Fruit fly (Drosophila melanogaster) whole organism, embryonic: ENCODE data around the gene arg.

Source experiments
- Awh ChIP-seq: fragments of 200-800 bp; sonication (Bioruptor generic); IDR thresholded peaks from 2 replicates; pipeline ENCODE4, ENCODE4 v1.3.6; 2022; ENCODE audit warnings: missing biosample characterization, missing genetic modification characterization
- BEAF-32 ChIP-seq: fragments of 200-800 bp; sonication (Bioruptor generic); optimal IDR thresholded peaks from 3 replicates; lab custom pipeline; 2017; ENCODE audit warnings: missing biosample characterization, missing genetic modification characterization, mild to moderate bottlenecking, moderate library complexity, missing genetic modification reagents
- CG10431 ChIP-seq: fragments of 200-800 bp; sonication (Bioruptor generic); optimal IDR thresholded peaks from 3 replicates; lab custom pipeline; 2018; ENCODE audit warnings: missing biosample characterization, mild to moderate bottlenecking, missing genetic modification characterization
- CG11247 ChIP-seq: fragments of 200-800 bp; sonication (Bioruptor generic); IDR thresholded peaks from 2 replicates; pipeline ENCODE4 v1.3.6; 2022; ENCODE audit warnings: missing biosample characterization, missing genetic modification characterization
- CG12299 ChIP-seq: fragments of 200-800 bp; sonication (Bioruptor generic); optimal IDR thresholded peaks from 2 replicates; lab custom pipeline; 2018; ENCODE audit warnings: missing biosample characterization, mild to moderate bottlenecking, missing genetic modification characterization
- CG12769 ChIP-seq: fragments of 200-800 bp; sonication (Bioruptor generic); optimal IDR thresholded peaks from 2 replicates; lab custom pipeline; 2019; ENCODE audit warnings: missing biosample characterization, mild to moderate bottlenecking, missing genetic modification characterization, moderate library complexity
- CG14050 ChIP-seq: fragments of 200-800 bp; sonication (Bioruptor generic); IDR thresholded peaks from 3 replicates; pipeline ENCODE4 v1.3.6; 2022; ENCODE audit warnings: missing biosample characterization, missing genetic modification characterization
- CG1603 ChIP-seq: fragments of 200-800 bp; sonication (Bioruptor generic); optimal IDR thresholded peaks from 2 replicates; lab custom pipeline; 2019; ENCODE audit warnings: missing biosample characterization, mild to moderate bottlenecking, missing genetic modification characterization, moderate library complexity
- CG2202 ChIP-seq: fragments of 200-800 bp; sonication (Bioruptor generic); optimal IDR thresholded peaks from 2 replicates; lab custom pipeline; 2018; ENCODE audit warnings: missing biosample characterization, mild to moderate bottlenecking, missing genetic modification characterization
- CG2712 ChIP-seq: fragments of 200-800 bp; optimal IDR thresholded peaks from 3 replicates; lab custom pipeline; 2019; ENCODE audit warnings: missing biosample characterization, mild to moderate bottlenecking, missing genetic modification characterization, moderate library complexity
- CG30020 ChIP-seq: fragments of 200-800 bp; optimal IDR thresholded peaks from 2 replicates; lab custom pipeline; 2019; ENCODE audit warnings: missing biosample characterization, mild to moderate bottlenecking, missing genetic modification characterization, moderate library complexity
- CG31441 ChIP-seq: fragments of 200-800 bp; sonication (Bioruptor generic); IDR thresholded peaks from 2 replicates; pipeline ENCODE4 v1.3.6; 2022; ENCODE audit warnings: missing biosample characterization, missing genetic modification characterization
- CG3163 ChIP-seq: fragments of 200-800 bp; sonication (Bioruptor generic); optimal IDR thresholded peaks from 3 replicates; lab custom pipeline; 2016; ENCODE audit warnings: missing biosample characterization, missing genetic modification characterization
- CG32767 ChIP-seq: fragments of 200-800 bp; sonication (Bioruptor generic); IDR thresholded peaks from 2 replicates; pipeline ENCODE4 v1.3.6; 2022; ENCODE audit warnings: missing biosample characterization, missing genetic modification characterization
- CG3726 ChIP-seq: fragments of 200-800 bp; sonication (Bioruptor generic); IDR thresholded peaks from 3 replicates; pipeline ENCODE4, ENCODE4 v1.3.6; 2022; ENCODE audit warnings: missing biosample characterization, missing genetic modification characterization
- CG4707 ChIP-seq: fragments of 200-800 bp; sonication (Bioruptor generic); optimal IDR thresholded peaks from 2 replicates; lab custom pipeline; 2018; ENCODE audit warnings: missing biosample characterization, mild to moderate bottlenecking, missing genetic modification characterization, moderate library complexity
- CG5180 ChIP-seq: fragments of 200-800 bp; sonication (Bioruptor generic); optimal IDR thresholded peaks from 3 replicates; lab custom pipeline; 2017; ENCODE audit warnings: missing biosample characterization, missing genetic modification characterization, mild to moderate bottlenecking, moderate library complexity, missing genetic modification reagents
- CG5245 ChIP-seq: fragments of 200-800 bp; sonication (Bioruptor generic); optimal IDR thresholded peaks from 3 replicates; lab custom pipeline; 2016; ENCODE audit warnings: missing biosample characterization, missing genetic modification characterization
- CG6791 ChIP-seq: fragments of 200-800 bp; sonication (Bioruptor generic); IDR thresholded peaks from 3 replicates; pipeline ENCODE4 v1.3.6; 2022; ENCODE audit warnings: missing biosample characterization, missing genetic modification characterization; ENCODE audit not compliant: partially characterized antibody
- CG7928 ChIP-seq: fragments of 200-800 bp; sonication (Bioruptor generic); optimal IDR thresholded peaks from 2 replicates; lab custom pipeline; 2017; ENCODE audit warnings: missing biosample characterization, mild to moderate bottlenecking, missing genetic modification characterization
- CG8281 ChIP-seq: fragments of 200-800 bp; sonication (Bioruptor generic); optimal IDR thresholded peaks from 2 replicates; lab custom pipeline; 2018; ENCODE audit warnings: missing biosample characterization, mild to moderate bottlenecking, missing genetic modification characterization, moderate library complexity
- CG9797 ChIP-seq: fragments of 200-800 bp; sonication (Bioruptor generic); optimal IDR thresholded peaks from 3 replicates; lab custom pipeline; 2018; ENCODE audit warnings: missing biosample characterization, mild to moderate bottlenecking, missing genetic modification characterization
- CHES-1-like ChIP-seq: fragments of 200-800 bp; sonication (Bioruptor generic); optimal IDR thresholded peaks from 2 replicates; lab custom pipeline; 2016; ENCODE audit warnings: missing biosample characterization, missing genetic modification characterization
- ERR ChIP-seq: fragments of 200-800 bp; sonication (Bioruptor generic); optimal IDR thresholded peaks from 2 replicates; lab custom pipeline; 2016; ENCODE audit warnings: missing biosample characterization, missing genetic modification characterization
- Gsc ChIP-seq: fragments of 200-800 bp; sonication (Bioruptor generic); IDR thresholded peaks from 2 replicates; pipeline ENCODE4 v1.3.6; 2022; ENCODE audit warnings: missing biosample characterization, missing genetic modification characterization
- HmgD ChIP-seq: fragments of 200-800 bp; sonication (Bioruptor generic); optimal IDR thresholded peaks from 3 replicates; lab custom pipeline; 2016; ENCODE audit warnings: missing biosample characterization, missing genetic modification characterization
- Hmr ChIP-seq: fragments of 200-800 bp; sonication (Bioruptor generic); optimal IDR thresholded peaks from 3 replicates; lab custom pipeline; 2017; ENCODE audit warnings: mild to moderate bottlenecking, missing biosample characterization, missing genetic modification reagents, missing genetic modification characterization
- Kr ChIP-seq: fragments of 200-800 bp; sonication (Bioruptor generic); optimal IDR thresholded peaks from 2 replicates; lab custom pipeline; 2017; ENCODE audit warnings: missing biosample characterization, mild to moderate bottlenecking, missing genetic modification characterization
- NFAT ChIP-seq: fragments of 200-800 bp; sonication (Bioruptor generic); IDR thresholded peaks from 2 replicates; pipeline ENCODE4 v1.3.6; 2022; ENCODE audit warnings: missing biosample characterization, missing genetic modification characterization
- Sry-β ChIP-seq: fragments of 200-800 bp; sonication (Bioruptor generic); optimal IDR thresholded peaks from 2 replicates; lab custom pipeline; 2018; ENCODE audit warnings: missing biosample characterization, mild to moderate bottlenecking, missing genetic modification characterization, moderate library complexity
- Stat92E ChIP-seq, 3 experiments: fragments of >200 bp in 2 of 3; fragments of 200-800 bp in 1 of 3; sonication (Bioruptor generic) in 1 of 3; optimal IDR thresholded peaks; 2 replicates each; lab custom pipeline; 2017 to 2019; ENCODE audit warnings: missing biosample characterization in 3 of 3, missing genetic modification characterization in 3 of 3, mild to moderate bottlenecking in 1 of 3, moderate library complexity in 1 of 3
- dpn ChIP-seq, 2 experiments: fragments of 200-800 bp; sonication (Bioruptor generic); optimal IDR thresholded peaks; 3 replicates each; lab custom pipeline; 2016; ENCODE audit warnings: missing biosample characterization in 2 of 2, missing genetic modification characterization in 2 of 2
- fd96Cb ChIP-seq: fragments of 200-800 bp; sonication (Bioruptor generic); optimal IDR thresholded peaks from 2 replicates; lab custom pipeline; 2018; ENCODE audit warnings: missing biosample characterization, mild to moderate bottlenecking, missing genetic modification characterization, moderate library complexity
- gfzf ChIP-seq: fragments of 200-800 bp; sonication (Bioruptor generic); optimal IDR thresholded peaks from 2 replicates; lab custom pipeline; 2016; ENCODE audit warnings: missing biosample characterization, mild to moderate bottlenecking, missing genetic modification characterization, moderate library complexity
- inv ChIP-seq: fragments of 200-800 bp; sonication (Bioruptor generic); IDR thresholded peaks from 2 replicates; pipeline ENCODE4 v1.3.6; 2022; ENCODE audit warnings: missing biosample characterization, missing genetic modification characterization; ENCODE audit not compliant: partially characterized antibody
- jing ChIP-seq: fragments of 200-800 bp; sonication (Bioruptor generic); optimal IDR thresholded peaks from 2 replicates; lab custom pipeline; 2018; ENCODE audit warnings: missing biosample characterization, mild to moderate bottlenecking, missing genetic modification characterization
- klu ChIP-seq: fragments of 200-800 bp; sonication (Bioruptor generic); IDR thresholded peaks from 2 replicates; pipeline ENCODE4 v1.3.6; 2022; ENCODE audit warnings: missing biosample characterization, missing genetic modification characterization
- lab ChIP-seq: fragments of 200-800 bp; sonication (Bioruptor generic); optimal IDR thresholded peaks from 3 replicates; lab custom pipeline; 2017; ENCODE audit warnings: missing biosample characterization, missing genetic modification characterization, mild to moderate bottlenecking, moderate library complexity, missing genetic modification reagents
- lmd ChIP-seq: fragments of 200-800 bp; sonication (Bioruptor generic); IDR thresholded peaks from 2 replicates; pipeline ENCODE4 v1.3.6; 2022; ENCODE audit warnings: missing biosample characterization, missing genetic modification characterization
- mirr ChIP-seq: fragments of 200-800 bp; sonication (Bioruptor generic); optimal IDR thresholded peaks from 3 replicates; lab custom pipeline; 2018; ENCODE audit warnings: missing biosample characterization, mild to moderate bottlenecking, missing genetic modification characterization
- mld ChIP-seq: fragments of 200-800 bp; sonication (Bioruptor generic); IDR thresholded peaks from 3 replicates; pipeline ENCODE4 v1.3.6; 2022; ENCODE audit warnings: missing biosample characterization, missing genetic modification characterization; ENCODE audit not compliant: partially characterized antibody
- nau ChIP-seq: fragments of 200-800 bp; sonication (Bioruptor generic); optimal IDR thresholded peaks from 3 replicates; lab custom pipeline; 2017; ENCODE audit warnings: missing biosample characterization, mild to moderate bottlenecking, missing genetic modification characterization, missing genetic modification reagents
- nom ChIP-seq: fragments of 200-800 bp; sonication (Bioruptor generic); optimal IDR thresholded peaks from 2 replicates; lab custom pipeline; 2017; ENCODE audit warnings: missing biosample characterization, missing genetic modification characterization, mild to moderate bottlenecking, moderate library complexity, missing genetic modification reagents
- rib ChIP-seq: fragments of 200-800 bp; sonication (Bioruptor generic); IDR thresholded peaks from 2 replicates; pipeline ENCODE4 v1.3.6; 2022; ENCODE audit warnings: missing biosample characterization, missing genetic modification characterization
- sd ChIP-seq: fragments of 200-800 bp; sonication (Bioruptor generic); optimal IDR thresholded peaks from 3 replicates; lab custom pipeline; 2018; ENCODE audit warnings: missing biosample characterization, mild to moderate bottlenecking, missing genetic modification characterization, moderate library complexity
- sob ChIP-seq: fragments of 200-800 bp; sonication (Bioruptor generic); IDR thresholded peaks from 2 replicates; pipeline ENCODE4 v1.3.6; 2022; ENCODE audit warnings: missing biosample characterization, missing genetic modification characterization
- ttk ChIP-seq: fragments of 200-800 bp; sonication (Bioruptor generic); IDR thresholded peaks from 2 replicates; pipeline ENCODE4 v2.1.2; 2022; ENCODE audit warnings: missing biosample characterization, missing genetic modification characterization
- z ChIP-seq: fragments of 200-800 bp; sonication (Bioruptor generic); IDR thresholded peaks from 3 replicates; pipeline ENCODE4 v1.3.6; 2022; ENCODE audit warnings: missing biosample characterization, missing genetic modification characterization

The arg gene

dm6 chrX:523179-523851 lies 14.1 kb downstream of the arg start, which contains the start of gene elav (continued):
- peak; percentile 94 for TF ChIP-seq sd (tag; lab: Kevin White, UChicago)
- peak; percentile 95 for TF ChIP-seq jing (GFP tag; lab: Kevin White, UChicago)
- peak; percentile 97 for TF ChIP-seq rib (GFP tag; lab: Robert Waterston, UW)
- TF ChIP-seq CG8281 (tag; lab: Kevin White, UChicago) = peak; percentile 100
- peak; percentile 97 for TF ChIP-seq NFAT
- peak; percentile 93 for TF ChIP-seq CG5180
- peak; percentile 93 for TF ChIP-seq CG1603
- peak; percentile 97 for TF ChIP-seq Awh
- peak; percentile 96 for TF ChIP-seq CG5245 (GFP tag; lab: Kevin White, UChicago)
- TF ChIP-seq Hmr (GFP tag; lab: Kevin White, UChicago) = peak; percentile 99
- TF ChIP-seq CG7928 (GFP tag; lab: Kevin White, UChicago) = peak; percentile 81
- peak; percentile 98 for TF ChIP-seq nom (GFP tag; lab: Kevin White, UChicago)
- TF ChIP-seq Sry-β (GFP tag; lab: Kevin White, UChicago) = peak; percentile 61
- peak; percentile 98 for TF ChIP-seq CG11247
- TF ChIP-seq ERR (GFP tag; lab: Kevin White, UChicago) = peak; percentile 93
- peak; percentile 99 for TF ChIP-seq CG2202 (tag; lab: Kevin White, UChicago)
- TF ChIP-seq mld (GFP tag; lab: Robert Waterston, UW) = no peak
- TF ChIP-seq fd96Cb (tag; lab: Kevin White, UChicago) = peak; percentile 98
- peak; percentile 95 for TF ChIP-seq CHES-1-like (GFP tag; lab: Kevin White, UChicago)
- TF ChIP-seq CG32767 (GFP tag; lab: Robert Waterston, UW) = peak; percentile 99
- TF ChIP-seq CG30020 = peak; percentile 89
- peak; percentile 97 for TF ChIP-seq ttk (GFP tag; lab: Robert Waterston, UW)
- peak; percentile 93 for TF ChIP-seq CG4707 (GFP tag; lab: Kevin White, UChicago)
- TF ChIP-seq CG14050 (GFP tag; lab: Robert Waterston, UW) = peak; percentile 97
- 0 out of 3 replicates have a peak, but pooled peaks have one; percentile 34 for TF ChIP-seq CG6791 (GFP tag; lab: Robert Waterston, UW)
- TF ChIP-seq Stat92E (GFP tag; optimal IDR thresholded peaks at IDR 0.05; lab: Kevin White, UChicago) = peak in 1 of 3 experiments; percentile 99
- TF ChIP-seq CG9797 = peak; percentile 51
- peak; percentile 35 for TF ChIP-seq BEAF-32 (GFP tag; lab: Kevin White, UChicago)
- peak; percentile 82; the same call in 2 of the 3 replicates for TF ChIP-seq z
- TF ChIP-seq lab (GFP tag; lab: Kevin White, UChicago) = peak; percentile 99
- TF ChIP-seq CG31441 (GFP tag; lab: Robert Waterston, UW) = peak; percentile 99
- peak; percentile 98 for TF ChIP-seq nau
- peak; percentile 99 for TF ChIP-seq lmd (GFP tag; lab: Robert Waterston, UW)
- peak; percentile 85 for TF ChIP-seq HmgD (GFP tag; lab: Kevin White, UChicago)
- TF ChIP-seq gfzf (GFP tag; lab: Kevin White, UChicago) = peak; percentile 15
- peak; percentile 89 for TF ChIP-seq Kr
- peak; percentile 77 for TF ChIP-seq CG3163 (GFP tag; lab: Kevin White, UChicago)
- peak; percentile 98 for TF ChIP-seq sob (GFP tag; lab: Robert Waterston, UW)
- peak; percentile 98 for TF ChIP-seq CG12769 (tag; lab: Kevin White, UChicago)
- peak; percentile 99 for TF ChIP-seq CG2712 (tag; lab: Kevin White, UChicago)
- TF ChIP-seq CG12299 (tag; lab: Kevin White, UChicago) = peak; percentile 99
- TF ChIP-seq klu (GFP tag; lab: Robert Waterston, UW) = peak; percentile 97
- TF ChIP-seq CG3726 = peak; percentile 96
- peak; percentile 97 for TF ChIP-seq CG10431 (GFP tag; lab: Kevin White, UChicago)
- no peak for TF ChIP-seq inv (GFP tag; lab: Robert Waterston, UW)
- peak; percentile 98 for TF ChIP-seq mirr
- TF ChIP-seq dpn (GFP tag; optimal IDR thresholded peaks at IDR 0.05; lab: Kevin White, UChicago) = peak; percentile 98
- peak; percentile 91 for TF ChIP-seq Gsc (GFP tag; lab: Robert Waterston, UW)
